Fruit fly (Drosophila melanogaster) whole organism, larva: ENCODE results near the gene Irp-1A.

Source experiments
- noc ChIP-seq: fragments of 200-800 bp; sonication (Bioruptor generic); optimal IDR thresholded peaks from 3 replicates; lab custom pipeline; 2019; ENCODE audit warnings: missing biosample characterization, mild to moderate bottlenecking, missing genetic modification characterization, moderate library complexity

Gene Irp-1A

dm6 chr3R:22718401-22718800 lies 6.0 kb downstream of the Irp-1A start:
- TF ChIP-seq noc = no peak

DNA sequence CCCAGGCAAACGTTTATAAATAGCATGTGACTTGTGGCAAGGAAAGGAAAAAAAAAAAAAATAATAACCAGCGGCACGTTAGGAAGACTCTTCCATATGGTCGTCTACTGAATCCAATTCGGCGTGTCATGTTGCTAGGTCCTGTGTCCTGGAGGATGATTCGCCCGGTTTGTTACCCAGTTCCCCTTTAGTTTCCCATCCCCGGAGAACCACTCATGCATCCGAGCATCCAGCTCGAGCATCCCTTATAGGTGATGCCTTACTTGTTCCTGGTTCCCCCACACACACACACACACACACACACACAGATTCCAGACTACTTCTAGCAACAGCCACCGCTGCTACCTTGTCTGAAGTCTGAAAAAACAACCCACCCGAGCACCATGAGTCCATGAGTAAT lies 6.5 kb downstream of the Irp-1A start:
- TF ChIP-seq noc = no peak

DNA sequence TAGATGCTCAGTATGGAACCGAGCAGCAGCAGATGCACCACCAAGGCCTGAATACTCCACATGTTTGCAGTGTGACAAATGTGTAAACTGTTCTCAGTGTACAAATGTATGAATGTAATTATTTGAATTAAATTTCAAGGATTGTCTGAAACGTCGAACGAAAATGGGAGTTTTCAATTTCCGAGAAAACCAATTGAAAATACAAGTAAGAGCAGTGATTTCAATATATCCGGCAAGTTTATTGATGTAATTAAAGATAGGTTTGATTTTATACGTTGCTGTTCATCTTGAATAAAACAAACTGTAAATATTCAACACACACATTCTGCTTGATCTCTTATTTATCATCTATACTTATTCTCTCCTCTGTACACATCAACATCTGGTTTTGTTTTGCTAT lies 13.7 kb downstream of the Irp-1A start, which contains the start of gene CG4907:
TSS of gene CG4907 (minus strand) at position 101 of the 400 bp plus-strand sequence.
- no peak for TF ChIP-seq noc

- no peak for TF ChIP-seq noc
Measured at dm6 chr3R:22707178-22707577, 17.2 kb downstream of the Irp-1A start, which contains the start of gene CG13842. CG13842 (minus strand) TSS chr3R:22707278.

dm6 chr3R:22701793-22702192 lies 22.6 kb downstream of the Irp-1A start, which contains the start of the genes CG6972 and CCAP:
CG6972 (plus strand) TSS chr3R:22702007.
CCAP (minus strand) TSS chr3R:22702084.
- TF ChIP-seq noc = no peak

- no peak for TF ChIP-seq noc
Measured at dm6 chr3R:22698208-22698607, 26.2 kb downstream of the Irp-1A start, which contains the start of gene Cyp6d4. Cyp6d4 (plus strand) TSS chr3R:22698319.

DNA sequence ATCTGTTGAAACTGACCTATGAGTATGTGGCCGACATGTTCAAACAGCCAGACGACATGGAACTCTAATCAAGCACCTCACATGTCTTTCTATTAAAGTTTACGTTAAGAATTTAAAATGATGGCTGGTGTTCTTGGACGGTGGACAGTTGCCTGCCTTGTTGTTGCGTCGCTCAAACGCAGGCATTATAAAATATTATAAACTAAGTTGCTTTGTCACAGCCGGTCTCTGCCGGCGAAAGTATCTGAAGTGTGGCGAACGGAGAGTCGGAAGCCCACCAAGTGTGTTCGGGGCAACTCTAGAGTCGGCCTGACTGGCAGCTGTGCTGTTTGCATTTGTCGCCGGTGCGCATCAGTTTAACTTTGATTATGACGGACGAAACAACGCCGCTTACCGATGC lies 29.7 kb downstream of the Irp-1A start, which contains the start of gene cd:
TSS of gene cd (plus strand) at position 301 of the 400 bp plus-strand sequence.
- no peak for TF ChIP-seq noc

DNA sequence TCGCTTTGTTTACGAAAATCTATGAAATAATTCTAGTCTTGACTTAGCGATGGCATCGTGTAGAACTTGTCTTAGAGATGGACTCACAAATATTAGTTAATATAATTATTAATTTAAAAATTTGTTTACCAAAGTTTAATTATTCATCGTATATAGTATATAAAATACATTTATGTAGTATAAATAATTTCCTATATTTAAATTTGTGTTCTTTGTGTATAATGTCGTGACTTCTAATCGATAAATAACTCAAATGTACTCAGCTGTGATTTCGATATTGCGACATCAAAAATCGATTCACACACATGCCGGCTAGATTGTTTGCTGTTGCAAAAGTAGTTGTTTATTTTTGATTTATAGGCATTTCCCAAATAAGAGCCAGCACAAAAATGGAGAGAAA lies 34.1 kb downstream of the Irp-1A start, which contains the start of the genes wfs1 and Nup133:
TSS of gene wfs1 (minus strand) at position 70 of the 400 bp plus-strand sequence.
TSS of gene Nup133 (plus strand) at position 297 of the 400 bp plus-strand sequence.
- peak; percentile 73 for TF ChIP-seq noc

- TF ChIP-seq noc = peak; percentile 67
Measured at dm6 chr3R:22686336-22686874, 38.0 kb downstream of the Irp-1A start, which contains the start of the genes Gclm and CG17625. Gclm (minus strand) TSS chr3R:22686510. CG17625 (plus strand) TSS chr3R:22686849.

dm6 chr3R:22684948-22685253 lies 39.5 kb downstream of the Irp-1A start:
- no peak for TF ChIP-seq noc

DNA sequence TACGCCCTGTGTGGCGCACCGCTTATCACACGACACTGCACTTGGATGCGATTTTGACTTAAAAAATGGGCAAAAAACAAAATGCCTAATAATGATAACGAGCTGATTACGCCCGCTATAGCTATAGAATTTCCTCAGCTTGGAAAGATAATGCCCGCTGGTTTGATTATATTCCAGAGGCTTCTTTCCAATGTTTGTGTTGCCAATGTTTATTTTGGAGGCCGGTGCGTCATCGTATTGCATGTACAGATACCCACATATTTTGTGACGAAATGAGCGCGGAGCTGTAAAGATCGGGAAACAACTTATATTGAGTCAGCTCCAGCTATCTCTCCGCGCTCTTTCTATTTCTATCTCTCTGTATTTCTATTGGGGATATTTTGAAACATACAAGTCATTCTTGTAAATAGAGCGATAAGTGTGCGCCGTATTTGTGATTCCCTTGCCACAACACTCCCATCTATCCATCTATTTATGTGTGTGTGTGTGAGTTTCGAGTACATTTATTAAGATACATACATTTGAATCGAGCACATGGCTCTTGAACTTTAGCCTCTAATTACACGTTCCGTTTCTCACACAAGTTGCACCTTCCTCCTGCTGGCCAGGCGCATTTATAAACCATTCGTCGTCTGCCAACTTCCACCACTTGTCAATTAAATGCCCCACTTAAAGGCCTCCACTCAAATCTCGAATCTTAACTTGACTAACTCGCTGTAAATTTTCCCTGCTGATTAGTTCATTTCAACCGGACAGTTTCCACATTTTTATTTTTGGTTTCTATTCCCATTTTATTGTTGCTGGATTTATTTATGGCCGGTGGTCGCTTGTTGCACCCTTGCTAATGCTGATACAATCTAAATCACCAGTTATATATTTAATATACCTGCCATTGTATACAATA lies 40.1 kb downstream of the Irp-1A start:
- TF ChIP-seq noc = peak; percentile 94

dm6 chr3R:22675447-22675846 lies 48.9 kb downstream of the Irp-1A start:
- no peak for TF ChIP-seq noc

DNA sequence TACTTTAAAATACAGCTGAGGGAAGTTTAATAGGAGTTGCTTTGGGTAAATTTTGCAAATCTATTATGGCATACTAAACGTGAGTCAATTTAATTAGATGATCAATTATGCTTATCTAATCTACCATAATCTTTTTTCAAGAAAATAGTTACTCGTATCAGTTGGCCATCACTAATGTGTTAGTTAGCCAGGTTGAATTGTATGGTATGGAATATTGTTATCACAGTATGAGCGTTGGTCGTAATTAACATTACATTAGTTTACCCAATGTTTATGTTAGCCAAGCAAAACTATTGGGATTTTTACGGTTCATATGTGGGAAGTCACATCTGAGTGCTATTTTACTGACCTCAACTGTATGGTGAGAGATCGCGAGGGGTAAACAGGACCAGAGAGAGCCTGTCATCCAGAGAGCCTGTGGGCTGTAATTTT lies 50.8 kb downstream of the Irp-1A start:
- TF ChIP-seq noc = peak; percentile 49

dm6 chr3R:22672695-22673346 lies 51.6 kb downstream of the Irp-1A start:
- no peak for TF ChIP-seq noc
